Fruit fly (Drosophila melanogaster): ENCODE data around the gene Cpr67B.
A peak's percentile ranks its signal among the peaks of the same experiment; 100 is the strongest.

Cpr67B gene

dm6 chr3L:9422636-9423419, 18.2 kb downstream of the Cpr67B start, which contains the start of gene aay (continued):
- TF ChIP-seq hkb (optimal IDR thresholded peaks at IDR 0.05) (no peak), hkb (GFP tag; IDR thresholded peaks at IDR 0.05) (peak; percentile 99), sens (GFP tag) (peak; percentile 100), CG10267 (tag; optimal IDR thresholded peaks at IDR 0.05) (peak; percentile 99), CG5180 (GFP tag; optimal IDR thresholded peaks at IDR 0.05) (peak; percentile 93), CG3726 (GFP tag; IDR thresholded peaks at IDR 0.05) (peak; percentile 98), BEAF-32 (GFP tag; optimal IDR thresholded peaks at IDR 0.05) (peak; percentile 22), zf30C (GFP tag; optimal IDR thresholded peaks at IDR 0.05) (peak; percentile 100), Hr78 (GFP tag; optimal IDR thresholded peaks at IDR 0.05) (peak in 1 of 2 experiments; percentile 96), bcd (GFP tag; optimal IDR thresholded peaks at IDR 0.05) (peak; percentile 99), ranshi (GFP tag; IDR thresholded peaks at IDR 0.05) (peak; percentile 98), CG3163 (GFP tag; optimal IDR thresholded peaks at IDR 0.05) (peak; percentile 89), sim (GFP tag; IDR thresholded peaks at IDR 0.05) (peak; percentile 96), Oli (tag; optimal IDR thresholded peaks at IDR 0.05) (peak; percentile 99), az2 (GFP tag; optimal IDR thresholded peaks at IDR 0.05) (peak; percentile 99), lmd (GFP tag; IDR thresholded peaks at IDR 0.05) (peak; percentile 98), Nf-YA (GFP tag; IDR thresholded peaks at IDR 0.05) (peak; percentile 97), CG6813 (GFP tag; optimal IDR thresholded peaks at IDR 0.05) (peak; percentile 99), ase (GFP tag; IDR thresholded peaks at IDR 0.05) (peak; percentile 98), crc (GFP tag; optimal IDR thresholded peaks at IDR 0.05) (peak; percentile 94), CG8359 (GFP tag; optimal IDR thresholded peaks at IDR 0.05; ENCODE audit: borderline replicate concordance) (peak; percentile 95), jigr1 (GFP tag; IDR thresholded peaks at IDR 0.05) (peak; percentile 95), z (GFP tag; IDR thresholded peaks at IDR 0.05) (peak; percentile 88), CG4617 (GFP tag; optimal IDR thresholded peaks at IDR 0.05; ENCODE audit: borderline replicate concordance) (peak; percentile 98), scrt (GFP tag; optimal IDR thresholded peaks at IDR 0.05) (peak; percentile 97), E2f2 (GFP tag; IDR thresholded peaks at IDR 0.05) (peak; percentile 87), CG43689 (GFP tag; IDR thresholded peaks at IDR 0.05) (peak; percentile 90), CG13775 (GFP tag; optimal IDR thresholded peaks at IDR 0.05) (peak; percentile 99), Dll (GFP tag; IDR thresholded peaks at IDR 0.05; ENCODE audit: partially characterized antibody) (0 out of 4 replicates have a peak, but pooled peaks have one; percentile 18), gcm (GFP tag; optimal IDR thresholded peaks at IDR 0.05) (peak; percentile 100), Optix (GFP tag; IDR thresholded peaks at IDR 0.05) (peak; percentile 95), emc (GFP tag; optimal IDR thresholded peaks at IDR 0.05) (peak; percentile 94), peb (GFP tag; IDR thresholded peaks at IDR 0.05) (peak; percentile 96), CG3065 (GFP tag; optimal IDR thresholded peaks at IDR 0.05) (peak; percentile 98), CG10654 (GFP tag; optimal IDR thresholded peaks at IDR 0.05) (peak; percentile 98), MTF-1 (GFP tag; optimal IDR thresholded peaks at IDR 0.05; ENCODE audit: borderline replicate concordance) (peak; percentile 95), Doc2 (GFP tag; IDR thresholded peaks at IDR 0.05) (peak; percentile 94), hbn (GFP tag; IDR thresholded peaks at IDR 0.05; ENCODE audit: partially characterized antibody) (no peak), ems (GFP tag; optimal IDR thresholded peaks at IDR 0.05) (peak; percentile 98), CG1603 (tag; optimal IDR thresholded peaks at IDR 0.05) (peak; percentile 97), Fer2 (tag; optimal IDR thresholded peaks at IDR 0.05) (peak; percentile 96), fd102C (GFP tag; optimal IDR thresholded peaks at IDR 0.05) (peak; percentile 98), Ets97D (GFP tag; optimal IDR thresholded peaks at IDR 0.05) (peak; percentile 95), MBD-R2 (GFP tag; IDR thresholded peaks at IDR 0.05) (peak; percentile 94), lov (optimal IDR thresholded peaks at IDR 0.05) (peak; percentile 42), lov (GFP tag; IDR thresholded peaks at IDR 0.05) (peak; percentile 98), aop (GFP tag; IDR thresholded peaks at IDR 0.05) (peak; percentile 84), Ptx1 (GFP tag; IDR thresholded peaks at IDR 0.05) (peak; percentile 99), Hr51 (GFP tag; optimal IDR thresholded peaks at IDR 0.05) (peak; percentile 98 to 99)
